Worm (Caenorhabditis elegans) whole organism, L4/young adult: ENCODE data around the gene ZK154.1.
A peak's percentile ranks its signal among the peaks of the same experiment; 100 is the strongest.

ENCODE experiments used
- W03F9.2 ChIP-seq: fragments of 150-350 bp; optimal IDR thresholded peaks from 2 replicates; lab custom pipeline; 2014; ENCODE audit warnings: missing biosample characterization, missing genetic modification characterization
- dao-5 ChIP-seq: sonication (generic microtip); optimal IDR thresholded peaks from 2 replicates; lab custom pipeline; 2016; ENCODE audit warnings: missing genotype, missing genetic modification characterization, moderate library complexity, missing compliant biosample characterization
- him-1 ChIP-seq: sonication (generic microtip); optimal IDR thresholded peaks from 2 replicates; lab custom pipeline; 2016; ENCODE audit warnings: missing genotype, missing genetic modification reagents, missing genetic modification characterization, missing compliant biosample characterization

Gene ZK154.1

ce11 chrX:7779527-7780033, at the start of gene ZK154.1:
TSS of gene ZK154.1 (plus strand) at chrX:7779577.
- TF ChIP-seq dao-5 (tag; lab: Kevin White, UChicago) (no peak), him-1 (tag; lab: Kevin White, UChicago) (no peak), W03F9.2 (tag; lab: Kevin White, UChicago) (no peak)

- TF ChIP-seq dao-5 (tag; lab: Kevin White, UChicago) (no peak), W03F9.2 (tag; lab: Kevin White, UChicago) (no peak), him-1 (tag; lab: Kevin White, UChicago) (no peak)
These were observed 45.8 kb upstream of the ZK154.1 start for ce11 chrX:7733571-7733970.

ce11 chrX:7736171-7736570, 43.2 kb upstream of the ZK154.1 start, which contains the start of gene set-12:
TSS of gene set-12 (minus strand) at chrX:7736271.
- no peak for TF ChIP-seq W03F9.2 (tag; lab: Kevin White, UChicago)
- TF ChIP-seq him-1 (tag; lab: Kevin White, UChicago), result no peak
- no peak for TF ChIP-seq dao-5 (tag; lab: Kevin White, UChicago)

- TF ChIP-seq W03F9.2 (tag; lab: Kevin White, UChicago) (no peak), dao-5 (tag; lab: Kevin White, UChicago) (no peak), him-1 (tag; lab: Kevin White, UChicago) (no peak)
These were observed 40.0 kb upstream of the ZK154.1 start, which contains the start of gene K09F5.1 for ce11 chrX:7739353-7739752. TSS of gene K09F5.1 (plus strand) at chrX:7739653.

DNA sequence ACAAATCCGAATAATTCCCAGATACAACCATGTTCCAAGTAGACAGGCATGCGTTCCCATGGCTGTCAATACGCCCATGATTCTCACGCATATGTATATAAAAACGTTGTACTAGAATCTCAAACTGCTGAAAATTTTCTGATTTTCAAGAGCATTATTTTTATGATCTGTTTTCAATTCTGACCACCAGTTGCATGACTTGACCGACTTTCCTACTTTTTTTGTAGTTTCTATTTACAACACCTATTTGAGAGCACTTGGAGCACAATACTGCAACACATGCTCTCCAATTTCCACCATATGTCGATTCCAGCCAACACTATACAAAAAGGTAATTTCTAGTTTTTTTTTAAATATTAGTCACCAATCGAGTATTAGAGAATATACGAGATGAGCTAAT, 35.4 kb upstream of the ZK154.1 start, which contains the start of gene ref-2:
Gene ref-2 (plus strand): TSS at position 301 of the 400 bp plus-strand sequence.
- TF ChIP-seq him-1 (tag; lab: Kevin White, UChicago) (no peak), dao-5 (tag; lab: Kevin White, UChicago) (no peak)

DNA sequence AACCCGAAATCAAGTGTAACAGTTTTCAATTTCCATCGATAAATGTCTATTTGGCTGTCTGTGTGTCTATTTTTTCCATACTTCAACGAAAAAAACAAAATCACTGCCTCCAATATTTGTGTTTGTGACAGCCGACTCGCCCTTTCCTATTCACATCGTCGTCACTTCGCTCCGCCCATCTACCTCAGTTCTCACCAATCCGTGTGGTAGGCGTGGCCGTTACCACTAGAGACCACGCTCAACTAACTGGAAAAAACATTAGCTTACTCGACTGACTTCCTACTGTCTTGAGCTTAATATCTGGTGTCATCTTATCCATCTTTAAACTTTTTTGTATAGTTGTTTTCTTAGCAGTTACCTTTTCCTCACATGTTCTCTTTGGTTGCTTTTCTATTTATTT, 34.0 kb upstream of the ZK154.1 start:
- TF ChIP-seq W03F9.2 (tag; lab: Kevin White, UChicago), result no peak
- TF ChIP-seq him-1 (tag; lab: Kevin White, UChicago), result no peak

ce11 chrX:7750084-7750483, 29.3 kb upstream of the ZK154.1 start:
- TF ChIP-seq dao-5 (tag; lab: Kevin White, UChicago) (no peak), W03F9.2 (tag; lab: Kevin White, UChicago) (no peak), him-1 (tag; lab: Kevin White, UChicago) (no peak)

- no peak for TF ChIP-seq dao-5 (tag; lab: Kevin White, UChicago)
- no peak for TF ChIP-seq W03F9.2 (tag; lab: Kevin White, UChicago)
- TF ChIP-seq him-1 (tag; lab: Kevin White, UChicago), result no peak
These were observed 26.6 kb upstream of the ZK154.1 start, which contains the start of gene deg-1 for ce11 chrX:7752770-7753169. TSS of gene deg-1 (plus strand) at chrX:7753070.

DNA sequence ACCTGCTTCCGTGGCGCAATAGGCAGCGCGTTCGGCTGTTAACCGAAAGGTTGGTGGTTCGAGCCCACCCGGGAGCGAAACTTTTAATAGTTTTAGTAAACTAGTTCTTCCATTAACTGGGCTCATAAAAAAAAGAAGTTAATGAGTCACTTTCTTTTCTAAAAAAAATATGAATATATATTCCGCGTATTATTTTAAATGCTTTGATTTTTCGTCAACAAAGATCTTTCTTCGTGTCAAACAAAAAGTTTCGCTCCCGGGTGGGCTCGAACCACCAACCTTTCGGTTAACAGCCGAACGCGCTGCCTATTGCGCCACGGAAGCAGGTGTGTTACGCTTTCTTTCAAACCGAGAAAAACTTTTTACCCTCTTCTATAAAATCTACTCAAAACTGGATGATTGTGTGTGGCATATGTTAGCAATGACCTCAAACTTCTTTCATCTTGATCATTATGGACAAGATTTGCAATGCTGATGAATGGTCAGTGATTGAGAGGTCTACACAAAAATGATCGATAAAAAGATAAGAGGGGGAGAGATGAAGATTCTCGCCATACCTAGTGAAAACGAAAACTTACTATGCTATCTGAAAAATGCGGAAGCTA, 5.6 kb upstream of the ZK154.1 start:
- peak; percentile 40 for TF ChIP-seq dao-5 (tag; lab: Kevin White, UChicago)
- no peak for TF ChIP-seq him-1 (tag; lab: Kevin White, UChicago)

ce11 chrX:7776509-7777001, 2.8 kb upstream of the ZK154.1 start, which contains the start of gene mec-7:
TSS of gene mec-7 (minus strand) at chrX:7776689.
- no peak for TF ChIP-seq dao-5 (tag; lab: Kevin White, UChicago)
- TF ChIP-seq W03F9.2 (tag; lab: Kevin White, UChicago), result no peak
- no peak for TF ChIP-seq him-1 (tag; lab: Kevin White, UChicago)

DNA sequence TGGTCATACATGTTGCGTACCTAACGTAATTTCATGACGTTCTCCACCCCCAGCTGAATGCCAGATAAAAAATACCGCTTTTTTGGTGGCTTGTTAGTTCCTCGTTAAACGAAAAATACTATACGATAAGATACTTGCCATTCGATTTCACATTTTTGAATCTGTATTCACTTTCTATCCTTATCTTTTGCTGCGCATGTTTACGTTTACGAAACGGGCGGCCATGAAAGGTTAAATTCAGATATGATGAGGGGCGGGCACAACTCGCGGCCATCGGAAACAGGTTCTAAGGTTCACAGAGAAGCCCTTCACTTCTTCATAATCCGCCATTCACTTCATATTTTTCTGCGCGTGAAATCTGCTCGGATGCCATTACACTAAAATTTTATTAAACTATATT, 591 bp upstream of the ZK154.1 start:
- no peak for TF ChIP-seq dao-5 (tag; lab: Kevin White, UChicago)
- TF ChIP-seq him-1 (tag; lab: Kevin White, UChicago), result no peak
- no peak for TF ChIP-seq W03F9.2 (tag; lab: Kevin White, UChicago)

ce11 chrX:7781827-7782226, 2.5 kb downstream of the ZK154.1 start:
- TF ChIP-seq him-1 (tag; lab: Kevin White, UChicago), result no peak
- TF ChIP-seq W03F9.2 (tag; lab: Kevin White, UChicago), result no peak
- TF ChIP-seq dao-5 (tag; lab: Kevin White, UChicago), result no peak

- TF ChIP-seq dao-5 (tag; lab: Kevin White, UChicago) (no peak), him-1 (tag; lab: Kevin White, UChicago) (peak; percentile 17)
These were observed 3.0 kb downstream of the ZK154.1 start, which contains the start of gene ZK154.4 for ce11 chrX:7782389-7782788. TSS of gene ZK154.4 (minus strand) at chrX:7782415.

- no peak for TF ChIP-seq dao-5 (tag; lab: Kevin White, UChicago)
- no peak for TF ChIP-seq him-1 (tag; lab: Kevin White, UChicago)
- TF ChIP-seq W03F9.2 (tag; lab: Kevin White, UChicago), result peak; percentile 34
These were observed 8.5 kb downstream of the ZK154.1 start, which contains the start of gene ZK154.5 for ce11 chrX:7787885-7788353. TSS of gene ZK154.5 (minus strand) at chrX:7787935.
